Worm (Caenorhabditis elegans): ENCODE measurements around the gene osm-1.
A peak's percentile ranks its signal among the peaks of the same experiment; 100 is the strongest.
"Not testable (repeated sequence)": the region's sequence is repeated elsewhere in the genome, so short reads cannot be mapped to it uniquely, and the experiment has no call there.

osm-1 gene

DNA sequence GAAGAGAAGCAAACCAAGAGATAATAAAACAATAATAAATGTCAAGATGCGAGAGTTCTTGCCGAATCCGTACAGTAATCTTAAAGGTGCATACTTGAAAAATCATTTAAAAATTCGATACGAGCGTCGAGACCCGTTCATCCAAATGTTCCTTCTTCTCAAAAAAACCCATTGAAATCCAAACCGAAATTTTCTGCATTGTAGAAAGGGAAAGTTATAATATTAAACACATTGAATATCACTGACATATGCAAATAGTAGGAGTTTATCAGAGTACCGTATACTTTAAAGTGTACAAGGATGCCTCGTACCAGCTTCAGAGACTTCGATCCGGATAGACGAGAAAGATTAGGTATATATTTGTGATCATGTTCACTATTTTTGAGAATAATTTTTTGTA lies 25.2 kb upstream of the osm-1 start, which contains the start of gene T25D1.2:
Gene T25D1.2 (plus strand): TSS at position 301 of the 400 bp plus-strand sequence.
- TF ChIP-seq nfya-1 (tag; optimal IDR thresholded peaks at IDR 0.05); lim-6 (tag; optimal IDR thresholded peaks at IDR 0.05); T23F11.4 (GFP tag; optimal IDR thresholded peaks at IDR 0.05): not testable (repeated sequence)

DNA sequence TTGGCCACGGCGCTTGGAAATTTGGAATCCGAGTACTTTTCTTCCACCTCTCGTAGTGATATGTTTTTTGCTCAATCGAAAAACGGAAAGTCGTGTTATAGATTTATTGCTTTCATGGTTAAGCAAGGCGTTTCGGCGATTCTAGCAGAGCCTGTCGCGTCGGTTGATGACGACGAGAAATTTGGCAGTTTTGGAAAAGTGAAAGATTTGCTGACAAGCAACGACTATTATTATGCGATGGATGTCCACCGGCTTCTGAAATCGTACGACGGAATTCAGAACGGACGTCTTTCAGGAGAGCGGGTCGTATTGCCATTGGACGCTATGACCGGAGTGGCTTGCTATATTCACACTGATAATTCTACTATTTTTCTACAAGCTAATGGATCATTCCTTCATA lies 21.7 kb upstream of the osm-1 start:
- TF ChIP-seq ceh-18 (tag; optimal IDR thresholded peaks at IDR 0.05): no peak
- TF ChIP-seq ahr-1 (tag; optimal IDR thresholded peaks at IDR 0.05): no peak
- no peak for TF ChIP-seq unc-3 (GFP tag; conservative IDR thresholded peaks at IDR 0.05)
- no peak for TF ChIP-seq unc-3 (tag; optimal IDR thresholded peaks at IDR 0.05)
- TF ChIP-seq odd-2 (tag; optimal IDR thresholded peaks at IDR 0.05): no peak
- TF ChIP-seq pax-1 (tag; optimal IDR thresholded peaks at IDR 0.05): no peak
- no peak for TF ChIP-seq C38D4.7 (GFP tag; optimal IDR thresholded peaks at IDR 0.05)
- no peak for TF ChIP-seq ets-4 (tag; optimal IDR thresholded peaks at IDR 0.05)
- TF ChIP-seq T23F11.4 (GFP tag; optimal IDR thresholded peaks at IDR 0.05): no peak
- no peak for TF ChIP-seq ceh-34 (tag; optimal IDR thresholded peaks at IDR 0.05)
- no peak for TF ChIP-seq ceh-6 (GFP tag; optimal IDR thresholded peaks at IDR 0.05)
- TF ChIP-seq madf-2 (tag; optimal IDR thresholded peaks at IDR 0.05): no peak
- TF ChIP-seq unc-86 (tag; optimal IDR thresholded peaks at IDR 0.05): no peak
- no peak for TF ChIP-seq zip-5 (tag; optimal IDR thresholded peaks at IDR 0.05)
- TF ChIP-seq ref-2 (tag; optimal IDR thresholded peaks at IDR 0.05): no peak
- no peak for TF ChIP-seq elt-4 (tag; optimal IDR thresholded peaks at IDR 0.05)
- TF ChIP-seq hlh-13 (GFP tag; optimal IDR thresholded peaks at IDR 0.05): no peak
- no peak for TF ChIP-seq ceh-2 (tag; optimal IDR thresholded peaks at IDR 0.05)
- no peak for TF ChIP-seq ceh-9 (tag; optimal IDR thresholded peaks at IDR 0.05)
- no peak for TF ChIP-seq ceh-31 (tag; optimal IDR thresholded peaks at IDR 0.05)
- TF ChIP-seq dmd-4 (tag; optimal IDR thresholded peaks at IDR 0.05; ENCODE audit: borderline replicate concordance): no peak

ce11 chrX:16519517-16519916 lies 21.0 kb upstream of the osm-1 start, which contains the start of gene T25D1.1:
TSS of gene T25D1.1 (plus strand) at chrX:16519817.
- no peak for TF ChIP-seq K02D7.2 (tag; optimal IDR thresholded peaks at IDR 0.05)

DNA sequence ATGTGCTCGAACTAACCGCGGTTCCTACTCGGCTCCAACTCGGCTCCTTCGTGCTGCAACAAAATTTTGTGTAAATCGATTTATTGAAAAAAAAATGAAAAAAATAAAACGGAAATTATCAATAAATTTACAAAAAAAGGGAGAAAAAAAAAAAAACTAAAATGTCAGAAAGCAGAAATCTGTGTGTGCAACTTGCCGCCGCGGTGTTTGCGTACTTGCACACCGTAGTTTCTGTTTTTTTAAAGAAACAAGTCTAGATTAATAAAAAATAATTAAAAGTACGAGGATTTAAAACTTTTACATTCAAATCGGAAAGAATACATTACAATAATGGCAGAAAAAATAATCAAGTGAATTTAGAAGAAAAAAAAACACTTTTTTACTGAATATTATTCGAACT lies 18.8 kb upstream of the osm-1 start:
- TF ChIP-seq gmeb-2 (tag; optimal IDR thresholded peaks at IDR 0.05) (no peak), ceh-14 (tag; optimal IDR thresholded peaks at IDR 0.05) (no peak), ets-4 (tag; optimal IDR thresholded peaks at IDR 0.05) (no peak)

ce11 chrX:16524310-16524709 lies 16.2 kb upstream of the osm-1 start:
- no peak for TF ChIP-seq ets-4 (tag; optimal IDR thresholded peaks at IDR 0.05)
- TF ChIP-seq ttx-3 (tag; optimal IDR thresholded peaks at IDR 0.05): no peak
- TF ChIP-seq lin-11 (tag; optimal IDR thresholded peaks at IDR 0.05): no peak
- no peak for TF ChIP-seq sox-4 (tag; optimal IDR thresholded peaks at IDR 0.05)
- no peak for TF ChIP-seq rnt-1 (tag; optimal IDR thresholded peaks at IDR 0.05)

DNA sequence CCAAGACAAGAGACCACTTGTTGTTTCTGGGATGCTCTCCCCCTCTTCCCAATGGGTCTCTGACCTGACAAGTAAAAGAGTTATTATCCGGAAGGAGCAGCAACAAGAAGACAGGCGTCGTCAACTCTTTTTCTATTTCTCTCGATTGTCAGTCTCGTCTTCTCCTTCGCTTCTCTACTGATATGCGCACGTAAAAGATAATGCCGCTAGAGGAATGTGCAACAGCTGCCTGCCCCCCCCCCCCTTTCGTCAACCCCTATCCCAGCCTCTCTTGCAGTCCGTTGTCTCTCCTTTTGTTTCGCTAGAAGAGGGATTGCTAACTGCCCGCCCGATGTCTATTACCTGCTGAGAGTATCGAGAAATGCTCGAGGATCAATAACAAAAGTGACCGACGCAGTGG lies 14.8 kb upstream of the osm-1 start:
- TF ChIP-seq C08G9.2 (tag; optimal IDR thresholded peaks at IDR 0.05): no peak
- TF ChIP-seq unc-55 (GFP tag; optimal IDR thresholded peaks at IDR 0.05): peak; percentile 52
- peak; percentile 60 for TF ChIP-seq ceh-18 (tag; optimal IDR thresholded peaks at IDR 0.05)
- no peak for TF ChIP-seq ceh-9 (tag; optimal IDR thresholded peaks at IDR 0.05)
- TF ChIP-seq ceh-34 (tag; optimal IDR thresholded peaks at IDR 0.05): peak; percentile 28
- peak; percentile 60 for TF ChIP-seq pat-9 (tag; optimal IDR thresholded peaks at IDR 0.05)

Data from whole organism, late embryonic.